Worm (Caenorhabditis elegans) whole organism, late embryonic: ENCODE measurements around the gene emb-1.

Experiments used
- madf-2 ChIP-seq: sonication (generic microtip); optimal IDR thresholded peaks from 2 replicates; lab custom pipeline; 2017; ENCODE audit warnings: missing genetic modification characterization, missing compliant biosample characterization
- mec-3 ChIP-seq: sonication (generic microtip); optimal IDR thresholded peaks from 2 replicates; lab custom pipeline; 2016; ENCODE audit warnings: borderline replicate concordance, missing genetic modification characterization, missing compliant biosample characterization
- npax-4 ChIP-seq: sonication (generic microtip); optimal IDR thresholded peaks from 2 replicates; lab custom pipeline; 2016; ENCODE audit warnings: missing genetic modification characterization, missing compliant biosample characterization
- sox-2 ChIP-seq: fragments of 200-800 bp; sonication (Bioruptor generic); IDR thresholded peaks from 2 replicates; pipeline ENCODE4 v1.3.6; 2022; ENCODE audit warnings: missing genetic modification reagents, missing genetic modification characterization, missing compliant biosample characterization
- unc-3 ChIP-seq, 2 experiments: fragments of 200-800 bp in 1 of 2; sonication (Bioruptor generic) in 1 of 2; sonication (generic microtip) in 1 of 2; conservative IDR thresholded peaks in 1 of 2; optimal IDR thresholded peaks in 1 of 2; 2 replicates each; pipeline versions ENCODE4 v1.3.6 to Lab custom; 2016 to 2022; ENCODE audit warnings: missing compliant biosample characterization in 2 of 2, missing genetic modification characterization in 2 of 2, missing genetic modification reagents in 1 of 2
- unc-55 ChIP-seq: sonication (generic microtip); optimal IDR thresholded peaks from 2 replicates; lab custom pipeline; 2017; ENCODE audit warnings: missing biosample characterization, missing genetic modification reagents, missing genetic modification characterization

Gene emb-1

DNA sequence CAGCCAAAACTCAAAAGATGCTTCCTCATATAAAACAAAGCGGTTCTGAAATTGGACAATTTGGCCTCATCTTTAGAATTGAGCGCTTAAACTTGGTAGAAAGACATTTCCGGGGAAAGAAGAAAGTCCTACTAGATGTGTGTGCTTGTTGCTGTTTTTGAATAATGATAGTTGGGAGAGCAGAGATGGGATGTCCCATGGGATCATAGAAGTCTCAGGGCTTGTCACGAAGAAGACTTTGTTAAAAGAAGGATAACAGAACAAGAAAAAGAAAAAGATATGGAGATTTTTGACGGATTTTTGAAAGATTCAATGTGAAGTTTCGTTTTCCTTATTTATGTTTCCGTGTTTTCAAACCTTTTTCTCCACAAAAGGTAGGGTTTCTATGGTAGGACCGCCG lies 45.4 kb downstream of the emb-1 start, which contains the start of gene ZC155.2:
ZC155.2 (plus strand) TSS at position 301 of the 400 bp plus-strand sequence.
- no peak for TF ChIP-seq madf-2 (tag; lab: Kevin White, UChicago)
- TF ChIP-seq unc-3 (GFP tag; conservative IDR thresholded peaks at IDR 0.05; lab: Robert Waterston, UW), result no peak
- peak; percentile 33 for TF ChIP-seq unc-3 (tag; optimal IDR thresholded peaks at IDR 0.05; lab: Kevin White, UChicago)
- TF ChIP-seq, all 69 proteins: peak for 1

ce11 chrIII:5221820-5222219 lies 48.6 kb downstream of the emb-1 start:
- no peak for TF ChIP-seq unc-55
- TF ChIP-seq npax-4, result no peak
- no peak for TF ChIP-seq sox-2

DNA sequence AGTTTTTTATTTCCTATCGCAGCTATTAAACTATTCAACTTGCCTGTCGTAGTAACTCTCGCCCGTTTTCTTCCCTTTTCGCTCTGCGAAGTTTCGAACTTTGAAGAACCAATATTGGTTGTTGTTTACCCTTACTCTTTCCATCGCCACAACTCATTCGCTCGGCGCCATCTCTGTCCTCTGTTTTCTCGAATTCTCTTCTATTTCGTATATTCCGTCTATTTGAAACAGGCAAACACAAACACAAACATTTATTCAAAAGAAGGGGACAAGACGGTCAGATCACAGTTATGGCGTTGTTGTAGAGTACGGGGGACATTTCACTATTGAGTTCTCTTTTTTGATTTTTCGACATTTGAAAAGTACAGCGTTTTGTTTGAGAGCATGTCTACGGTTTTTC lies 49.5 kb downstream of the emb-1 start:
- TF ChIP-seq mec-3 (tag; lab: Kevin White, UChicago), result no peak
